Worm (Caenorhabditis elegans) whole organism, L1 larva: ENCODE data around the gene F19G12.8.

Experiments
- ama-1 ChIP-seq: fragments of 150-350 bp; optimal IDR thresholded peaks from 2 replicates; lab custom pipeline; 2014
- ceh-82 ChIP-seq, 3 experiments: fragments of 150-350 bp in 1 of 3; sonication (generic microtip) in 2 of 3; optimal IDR thresholded peaks; 2 replicates each; lab custom pipeline; 2014 to 2017; ENCODE audit warnings: missing biosample characterization in 3 of 3, missing genetic modification characterization in 3 of 3
- lin-13 ChIP-seq: fragments of 150-350 bp; optimal IDR thresholded peaks from 2 replicates; lab custom pipeline; 2014; ENCODE audit warnings: missing biosample characterization, missing genetic modification reagents, missing genetic modification characterization
- lin-15B ChIP-seq: fragments of 150-350 bp; sonication (generic microtip); optimal IDR thresholded peaks from 3 replicates; lab custom pipeline; 2014; ENCODE audit warnings: missing biosample characterization, missing genetic modification characterization
- lsy-2 ChIP-seq, 2 experiments: fragments of 150-350 bp; optimal IDR thresholded peaks; 2 replicates each; lab custom pipeline; 2014; ENCODE audit warnings: missing biosample characterization in 2 of 2, missing genetic modification characterization in 2 of 2
- nhr-237 ChIP-seq: fragments of 150-350 bp; optimal IDR thresholded peaks from 2 replicates; lab custom pipeline; 2014; ENCODE audit warnings: missing biosample characterization, missing genetic modification characterization
- nhr-28 ChIP-seq: fragments of 150-350 bp; optimal IDR thresholded peaks from 2 replicates; lab custom pipeline; 2014; ENCODE audit warnings: missing biosample characterization, missing genetic modification characterization
- pqm-1 ChIP-seq: sonication (generic microtip); optimal IDR thresholded peaks from 3 replicates; lab custom pipeline; 2017; ENCODE audit warnings: missing biosample characterization, missing genetic modification characterization
- unc-30 ChIP-seq: sonication (generic microtip); optimal IDR thresholded peaks from 2 replicates; lab custom pipeline; 2017; ENCODE audit warnings: missing biosample characterization, missing genetic modification characterization
- unc-62 ChIP-seq: fragments of 150-350 bp; optimal IDR thresholded peaks from 2 replicates; lab custom pipeline; 2014; ENCODE audit warnings: missing biosample characterization, missing genetic modification reagents, missing genetic modification characterization
- unc-86 ChIP-seq: sonication (generic microtip); optimal IDR thresholded peaks from 2 replicates; lab custom pipeline; 2016; ENCODE audit warnings: missing genetic modification characterization, missing compliant biosample characterization
- zag-1 ChIP-seq: fragments of 150-350 bp; optimal IDR thresholded peaks from 2 replicates; lab custom pipeline; 2014; ENCODE audit warnings: missing biosample characterization, missing genetic modification characterization
- ztf-4 ChIP-seq: fragments of 150-350 bp; optimal IDR thresholded peaks from 2 replicates; lab custom pipeline; 2014; ENCODE audit warnings: missing biosample characterization, missing genetic modification characterization

ce11 chrX:1393891-1394290 lies 23.2 kb upstream of the F19G12.8 start, which contains the start of gene F56C3.9:
- TF ChIP-seq unc-86 (tag; lab: Kevin White, UChicago) (no peak), lin-15B (tag; lab: Kevin White, UChicago) (no peak), lsy-2 (tag; optimal IDR thresholded peaks at IDR 0.05; lab: Kevin White, UChicago) (no peak), nhr-28 (tag; lab: Kevin White, UChicago) (no peak), unc-30 (tag; lab: Kevin White, UChicago) (no peak), unc-62 (GFP tag; lab: Kevin White, UChicago) (no peak), lin-13 (GFP tag; lab: Kevin White, UChicago) (no peak), nhr-237 (tag; lab: Kevin White, UChicago) (no peak), ztf-4 (no peak), ama-1 (no peak), pqm-1 (tag; lab: Kevin White, UChicago) (no peak), zag-1 (tag; lab: Kevin White, UChicago) (no peak), ceh-82 (tag; optimal IDR thresholded peaks at IDR 0.05; lab: Kevin White, UChicago) (no peak)
